Fruit fly (Drosophila melanogaster) whole organism, embryonic: ENCODE data around the gene SrpRalpha.

Source experiments
- CG10274 ChIP-seq: fragments of 200-800 bp; sonication (Bioruptor generic); optimal IDR thresholded peaks from 3 replicates; lab custom pipeline; 2017; ENCODE audit warnings: missing biosample characterization, mild to moderate bottlenecking, missing genetic modification characterization
- CG11247 ChIP-seq: fragments of 200-800 bp; sonication (Bioruptor generic); IDR thresholded peaks from 2 replicates; pipeline ENCODE4 v1.3.6; 2022; ENCODE audit warnings: missing biosample characterization, missing genetic modification characterization
- CG11456 ChIP-seq: fragments of 200-800 bp; sonication (Bioruptor generic); IDR thresholded peaks from 3 replicates; pipeline ENCODE4 v1.3.6; 2022; ENCODE audit warnings: missing biosample characterization, missing genetic modification characterization
- CG14860 ChIP-seq: fragments of 200-800 bp; sonication (Bioruptor generic); IDR thresholded peaks from 3 replicates; pipeline ENCODE4 v1.3.6; 2022; ENCODE audit warnings: missing biosample characterization, missing genetic modification characterization; ENCODE audit not compliant: partially characterized antibody
- CG15696 ChIP-seq: fragments of 200-800 bp; sonication (Bioruptor generic); optimal IDR thresholded peaks from 2 replicates; lab custom pipeline; 2019; ENCODE audit warnings: missing biosample characterization, mild to moderate bottlenecking, missing genetic modification characterization, moderate library complexity
- CG16815 ChIP-seq: fragments of 200-800 bp; sonication (Bioruptor generic); optimal IDR thresholded peaks from 3 replicates; lab custom pipeline; 2017; ENCODE audit warnings: missing biosample characterization, mild to moderate bottlenecking, missing genetic modification characterization
- CG17568 ChIP-seq: fragments of 200-800 bp; sonication (Bioruptor generic); optimal IDR thresholded peaks from 2 replicates; lab custom pipeline; 2018; ENCODE audit warnings: missing biosample characterization, mild to moderate bottlenecking, missing genetic modification characterization, moderate library complexity
- CG2889 ChIP-seq: fragments of 200-800 bp; sonication (Bioruptor generic); IDR thresholded peaks from 3 replicates; pipeline ENCODE4 v1.3.6; 2022; ENCODE audit warnings: missing biosample characterization, missing genetic modification characterization
- CG30403 ChIP-seq: fragments of 200-800 bp; sonication (Bioruptor generic); optimal IDR thresholded peaks from 3 replicates; lab custom pipeline; 2016; ENCODE audit warnings: missing biosample characterization, missing genetic modification characterization
- CG5245 ChIP-seq: fragments of 200-800 bp; sonication (Bioruptor generic); optimal IDR thresholded peaks from 3 replicates; lab custom pipeline; 2016; ENCODE audit warnings: missing biosample characterization, missing genetic modification characterization
- CG6254 ChIP-seq: fragments of 200-800 bp; sonication (Bioruptor generic); optimal IDR thresholded peaks from 3 replicates; lab custom pipeline; 2017; ENCODE audit warnings: mild to moderate bottlenecking, missing biosample characterization, missing genetic modification reagents, missing genetic modification characterization
- CG7839 ChIP-seq: fragments of 200-800 bp; sonication (Bioruptor generic); optimal IDR thresholded peaks from 3 replicates; lab custom pipeline; 2018; ENCODE audit warnings: missing biosample characterization, mild to moderate bottlenecking, missing genetic modification characterization, moderate library complexity
- CG8089 ChIP-seq: fragments of 200-800 bp; sonication (Bioruptor generic); optimal IDR thresholded peaks from 3 replicates; lab custom pipeline; 2016; ENCODE audit warnings: missing biosample characterization, missing genetic modification characterization
- CG9797 ChIP-seq: fragments of 200-800 bp; sonication (Bioruptor generic); optimal IDR thresholded peaks from 3 replicates; lab custom pipeline; 2018; ENCODE audit warnings: missing biosample characterization, mild to moderate bottlenecking, missing genetic modification characterization
- Dp ChIP-seq: fragments of 200-800 bp; sonication (Bioruptor generic); optimal IDR thresholded peaks from 2 replicates; lab custom pipeline; 2018; ENCODE audit warnings: missing biosample characterization, mild to moderate bottlenecking, missing genetic modification characterization, moderate library complexity
- HLH4C ChIP-seq: fragments of 200-800 bp; sonication (Bioruptor generic); IDR thresholded peaks from 3 replicates; pipeline ENCODE4 v1.3.6; 2022; ENCODE audit warnings: missing biosample characterization, missing genetic modification characterization; ENCODE audit not compliant: partially characterized antibody
- Hand ChIP-seq: fragments of 200-800 bp; sonication (Bioruptor generic); optimal IDR thresholded peaks from 2 replicates; lab custom pipeline; 2017; ENCODE audit warnings: mild to moderate bottlenecking, missing biosample characterization, missing genetic modification reagents, missing genetic modification characterization
- HmgZ ChIP-seq: fragments of 200-800 bp; sonication (Bioruptor generic); optimal IDR thresholded peaks from 2 replicates; lab custom pipeline; 2018; ENCODE audit warnings: missing biosample characterization, mild to moderate bottlenecking, missing genetic modification characterization
- Hr51 ChIP-seq, 2 experiments: fragments of 200-800 bp; sonication (Bioruptor generic); optimal IDR thresholded peaks; 2 replicates in 1 of 2; 3 replicates in 1 of 2; lab custom pipeline; 2016 to 2018; ENCODE audit warnings: missing biosample characterization in 2 of 2, missing genetic modification characterization in 2 of 2, mild to moderate bottlenecking in 1 of 2, moderate library complexity in 1 of 2
- Hsf ChIP-seq: fragments of 200-800 bp; sonication (Bioruptor generic); optimal IDR thresholded peaks from 3 replicates; lab custom pipeline; 2016; ENCODE audit warnings: missing biosample characterization, missing genetic modification characterization
- Lhr ChIP-seq: fragments of 200-800 bp; sonication (Bioruptor generic); optimal IDR thresholded peaks from 3 replicates; lab custom pipeline; 2017; ENCODE audit warnings: mild to moderate bottlenecking, missing biosample characterization, missing genetic modification reagents, missing genetic modification characterization
- MESR4 ChIP-seq: fragments of 200-800 bp; sonication (Bioruptor generic); optimal IDR thresholded peaks from 2 replicates; lab custom pipeline; 2018; ENCODE audit warnings: missing biosample characterization, mild to moderate bottlenecking, missing genetic modification characterization, moderate library complexity
- Nf-YB ChIP-seq: fragments of 200-800 bp; sonication (Bioruptor generic); optimal IDR thresholded peaks from 3 replicates; lab custom pipeline; 2019; ENCODE audit warnings: missing biosample characterization, mild to moderate bottlenecking, missing genetic modification characterization, moderate library complexity
- Opbp ChIP-seq: fragments of 200-800 bp; sonication (Bioruptor generic); IDR thresholded peaks from 3 replicates; pipeline ENCODE4 v1.3.6; 2022; ENCODE audit warnings: missing biosample characterization, missing genetic modification characterization; ENCODE audit not compliant: partially characterized antibody
- Optix ChIP-seq: fragments of 200-800 bp; sonication (Bioruptor generic); IDR thresholded peaks from 3 replicates; pipeline ENCODE4 v1.3.6; 2022; ENCODE audit warnings: missing biosample characterization, missing genetic modification characterization
- Rx ChIP-seq: fragments of 200-800 bp; sonication (Bioruptor generic); IDR thresholded peaks from 2 replicates; pipeline ENCODE4 v1.3.6; 2022; ENCODE audit warnings: missing biosample characterization, missing genetic modification characterization
- Six4 ChIP-seq: fragments of 200-800 bp; sonication (Bioruptor generic); optimal IDR thresholded peaks from 2 replicates; lab custom pipeline; 2016; ENCODE audit warnings: missing biosample characterization, missing genetic modification characterization
- Sox102F ChIP-seq: fragments of 200-800 bp; sonication (Bioruptor generic); optimal IDR thresholded peaks from 2 replicates; lab custom pipeline; 2018; ENCODE audit warnings: missing biosample characterization, mild to moderate bottlenecking, missing genetic modification characterization, moderate library complexity
- YL-1 ChIP-seq: fragments of 200-800 bp; sonication (Bioruptor generic); optimal IDR thresholded peaks from 3 replicates; lab custom pipeline; 2017; ENCODE audit warnings: missing biosample characterization, mild to moderate bottlenecking, missing genetic modification characterization
- amos ChIP-seq: fragments of 200-800 bp; sonication (Bioruptor generic); IDR thresholded peaks from 2 replicates; pipeline ENCODE4 v1.3.6; 2022; ENCODE audit warnings: missing biosample characterization, missing genetic modification characterization; ENCODE audit not compliant: partially characterized antibody
- cg ChIP-seq: fragments of 200-800 bp; sonication (Bioruptor generic); optimal IDR thresholded peaks from 3 replicates; lab custom pipeline; 2019; ENCODE audit warnings: missing biosample characterization, mild to moderate bottlenecking, missing genetic modification characterization, moderate library complexity
- crc ChIP-seq: fragments of 200-800 bp; sonication (Bioruptor generic); optimal IDR thresholded peaks from 2 replicates; lab custom pipeline; 2016; ENCODE audit warnings: missing biosample characterization, missing genetic modification characterization
- eyg ChIP-seq: fragments of 200-800 bp; sonication (Bioruptor generic); optimal IDR thresholded peaks from 3 replicates; lab custom pipeline; 2016; ENCODE audit warnings: missing biosample characterization, missing genetic modification characterization
- jumu ChIP-seq: fragments of 200-800 bp; sonication (Bioruptor generic); optimal IDR thresholded peaks from 3 replicates; lab custom pipeline; 2016; ENCODE audit warnings: missing biosample characterization, missing genetic modification characterization
- pho ChIP-seq: fragments of 200-800 bp; sonication (Bioruptor generic); optimal IDR thresholded peaks from 2 replicates; lab custom pipeline; 2016; ENCODE audit warnings: missing biosample characterization, missing genetic modification characterization
- row ChIP-seq: fragments of 200-800 bp; sonication (Bioruptor generic); IDR thresholded peaks from 3 replicates; pipeline ENCODE4 v1.3.6; 2022; ENCODE audit warnings: missing biosample characterization, missing genetic modification characterization
- run ChIP-seq: fragments of 200-800 bp; sonication (Bioruptor generic); optimal IDR thresholded peaks from 3 replicates; lab custom pipeline; 2018; ENCODE audit warnings: missing biosample characterization, mild to moderate bottlenecking, missing genetic modification characterization
- sens-2 ChIP-seq: fragments of 200-800 bp; sonication (Bioruptor generic); IDR thresholded peaks from 2 replicates; pipeline ENCODE4 v1.3.6; 2022; ENCODE audit warnings: missing biosample characterization, missing genetic modification characterization
- vnd ChIP-seq: fragments of 200-800 bp; sonication (Bioruptor generic); IDR thresholded peaks from 3 replicates; pipeline ENCODE4 v1.3.6; 2022; ENCODE audit warnings: missing biosample characterization, missing genetic modification characterization; ENCODE audit not compliant: partially characterized antibody
- wdn ChIP-seq: fragments of 200-800 bp; sonication (Bioruptor generic); IDR thresholded peaks from 2 replicates; pipeline ENCODE4 v1.3.6; 2022; ENCODE audit warnings: missing biosample characterization, missing genetic modification characterization
- wek ChIP-seq: fragments of 200-800 bp; sonication (Bioruptor generic); optimal IDR thresholded peaks from 3 replicates; lab custom pipeline; 2018; ENCODE audit warnings: missing biosample characterization, mild to moderate bottlenecking, missing genetic modification characterization, moderate library complexity
- zen2 ChIP-seq: fragments of 200-800 bp; sonication (Bioruptor generic); IDR thresholded peaks from 3 replicates; pipeline ENCODE4 v1.3.6; 2022; ENCODE audit warnings: missing biosample characterization, missing genetic modification characterization; ENCODE audit not compliant: partially characterized antibody
- zfh1 ChIP-seq: fragments of 200-800 bp; sonication (Bioruptor generic); IDR thresholded peaks from 3 replicates; pipeline ENCODE4 v1.3.6; 2022; ENCODE audit warnings: missing biosample characterization, missing genetic modification characterization

Gene SrpRalpha

DNA sequence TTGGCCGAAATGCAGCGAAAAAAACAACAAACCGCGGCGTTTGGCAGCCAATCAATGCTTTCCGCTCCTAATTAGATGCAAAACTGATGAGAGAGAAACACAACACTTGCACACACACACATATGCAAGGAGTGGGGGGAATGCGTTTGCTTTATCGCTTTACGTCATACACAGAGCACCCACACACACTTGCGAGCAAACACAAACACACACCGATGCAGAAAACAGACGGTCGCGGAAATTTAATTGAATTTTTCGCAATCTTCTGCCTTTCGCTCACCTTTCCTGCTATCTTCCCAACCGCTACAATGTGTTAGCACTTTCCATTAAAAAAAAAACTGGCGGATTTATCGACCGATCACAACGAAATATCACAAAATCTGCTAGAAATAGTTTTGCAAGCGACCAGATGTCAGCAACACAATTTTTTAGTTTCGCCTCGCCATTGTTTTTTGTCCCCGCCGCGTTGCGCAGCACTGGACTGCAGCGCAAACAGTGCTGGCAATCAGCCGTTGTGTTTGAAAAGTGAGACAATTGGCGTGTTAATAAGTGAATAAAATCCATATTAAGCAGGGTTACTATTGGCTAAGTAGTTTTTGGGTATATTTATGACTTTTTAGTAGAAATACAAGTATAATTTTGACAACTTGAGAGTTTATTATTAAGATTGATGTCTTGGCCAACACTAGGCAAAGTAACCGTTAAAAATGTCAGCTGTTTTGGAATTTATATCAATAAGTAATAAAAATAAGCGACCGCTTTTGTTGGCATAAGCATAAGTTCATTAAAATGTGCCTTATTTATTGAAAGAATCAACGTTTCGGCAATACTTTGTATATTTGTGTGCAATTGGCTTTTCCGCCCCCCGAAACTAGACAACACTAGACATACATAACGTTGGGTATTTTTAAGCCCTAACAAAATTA, 8.0 kb upstream of the SrpRalpha start, which contains the start of gene Klp10A (continued):
- TF ChIP-seq pho (GFP tag; lab: Kevin White, UChicago) (peak; percentile 7), Lhr (GFP tag; lab: Kevin White, UChicago) (no peak), Sox102F (GFP tag; lab: Kevin White, UChicago) (no peak), CG11247 (GFP tag; lab: Robert Waterston, UW) (peak; percentile 21; the same call in 1 of the 2 replicates), sens-2 (GFP tag; lab: Robert Waterston, UW) (no peak), CG17568 (GFP tag; lab: Kevin White, UChicago) (no peak), CG5245 (GFP tag; lab: Kevin White, UChicago) (no peak), HLH4C (GFP tag; lab: Robert Waterston, UW) (no peak), CG9797 (no peak), row (no peak), CG14860 (GFP tag; lab: Robert Waterston, UW) (no peak), jumu (GFP tag; lab: Kevin White, UChicago) (peak; percentile 3), zen2 (no peak), CG8089 (GFP tag; lab: Kevin White, UChicago) (no peak), Hr51 (GFP tag; optimal IDR thresholded peaks at IDR 0.05; lab: Kevin White, UChicago) (no peak), CG7839 (tag; lab: Kevin White, UChicago) (no peak), Dp (GFP tag; lab: Kevin White, UChicago) (peak; percentile 16), Six4 (GFP tag; lab: Kevin White, UChicago) (no peak), CG30403 (peak; percentile 33), CG2889 (no peak), MESR4 (GFP tag; lab: Kevin White, UChicago) (peak; percentile 54), YL-1 (GFP tag; lab: Kevin White, UChicago) (no peak), CG11456 (peak; percentile 41; the same call in 1 of the 3 replicates), CG16815 (no peak), HmgZ (tag; lab: Kevin White, UChicago) (peak; percentile 22), cg (peak; percentile 91), eyg (GFP tag; lab: Kevin White, UChicago) (no peak), vnd (GFP tag; lab: Robert Waterston, UW) (no peak), CG6254 (GFP tag; lab: Kevin White, UChicago) (no peak), run (tag; lab: Kevin White, UChicago) (no peak), CG15696 (no peak), wek (GFP tag; lab: Kevin White, UChicago) (no peak), Optix (GFP tag; lab: Robert Waterston, UW) (no peak), crc (GFP tag; lab: Kevin White, UChicago) (no peak), CG10274 (GFP tag; lab: Kevin White, UChicago) (no peak), zfh1 (GFP tag; lab: Robert Waterston, UW) (no peak), Opbp (no peak), Nf-YB (GFP tag; lab: Kevin White, UChicago) (no peak), wdn (GFP tag; lab: Robert Waterston, UW) (no peak), amos (no peak), Rx (GFP tag; lab: Robert Waterston, UW) (0 out of 2 replicates have a peak, but pooled peaks have one; percentile 23), Hand (GFP tag; lab: Kevin White, UChicago) (no peak), Hsf (GFP tag; lab: Kevin White, UChicago) (no peak)
